Fruit fly (Drosophila melanogaster) S2 (cell line): ENCODE measurements around the gene CG12880.

Experiments
- CG8478 ChIP-seq: fragments of >200 bp; optimal IDR thresholded peaks from 2 replicates; lab custom pipeline; 2018
- CTCF ChIP-seq, 2 experiments: fragments of >200 bp; optimal IDR thresholded peaks; 2 replicates each; lab custom pipeline; 2018

DNA sequence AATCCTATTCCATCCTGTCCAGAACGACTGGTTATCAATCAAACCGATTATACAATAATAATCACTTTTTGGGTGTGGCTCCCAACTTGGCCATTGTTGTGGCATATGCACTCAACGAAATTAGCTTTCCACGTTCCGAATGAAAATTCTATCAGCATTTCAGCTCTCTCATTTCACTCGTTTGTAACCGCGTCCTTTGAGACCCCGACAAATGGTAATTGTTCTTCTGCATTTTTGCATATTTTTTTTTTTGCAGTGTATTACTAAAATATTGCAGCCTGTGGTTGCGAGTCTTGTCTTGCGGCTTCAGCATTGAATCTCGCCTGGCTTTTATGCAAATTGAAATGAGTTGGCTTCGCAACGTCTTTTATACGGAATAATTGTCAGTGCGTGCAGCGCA is 52.5 kb downstream of the CG12880 start:
- TF ChIP-seq CG8478 (lab: Kevin White, UChicago) (no peak), CTCF (optimal IDR thresholded peaks at IDR 0.05; lab: Kevin White, UChicago) (no peak)
